Worm (Caenorhabditis elegans) whole organism, L3 larva: ENCODE measurements around the gene H20J04.7.

Experiments used
- ZK546.5 ChIP-seq: sonication (generic microtip); optimal IDR thresholded peaks from 2 replicates; lab custom pipeline; 2017; ENCODE audit warnings: missing biosample characterization, missing genetic modification characterization
- ceh-28 ChIP-seq: fragments of 150-350 bp; optimal IDR thresholded peaks from 2 replicates; lab custom pipeline; 2014; ENCODE audit warnings: missing biosample characterization, missing genetic modification reagents, missing genetic modification characterization
- ceh-82 ChIP-seq: fragments of 150-350 bp; optimal IDR thresholded peaks from 2 replicates; lab custom pipeline; 2014; ENCODE audit warnings: missing biosample characterization, missing genetic modification characterization
- ceh-9 ChIP-seq: sonication (generic microtip); optimal IDR thresholded peaks from 2 replicates; lab custom pipeline; 2018; ENCODE audit warnings: missing biosample characterization, missing genetic modification characterization
- egl-27 ChIP-seq: sonication (generic microtip); optimal IDR thresholded peaks from 4 replicates; lab custom pipeline; 2017; ENCODE audit warnings: missing biosample characterization, missing genetic modification reagents, missing genetic modification characterization
- egl-5 ChIP-seq: fragments of 150-350 bp; optimal IDR thresholded peaks from 2 replicates; lab custom pipeline; 2017; ENCODE audit warnings: missing biosample characterization, missing genetic modification reagents, missing genetic modification characterization, inconsistent platforms
- elt-1 ChIP-seq: fragments of 150-350 bp; optimal IDR thresholded peaks from 2 replicates; lab custom pipeline; 2014; ENCODE audit warnings: missing biosample characterization, missing genetic modification characterization
- fkh-2 ChIP-seq: fragments of 150-350 bp; optimal IDR thresholded peaks from 2 replicates; lab custom pipeline; 2014; ENCODE audit warnings: missing biosample characterization, missing genetic modification reagents, missing genetic modification characterization
- hmg-11 ChIP-seq: sonication (generic microtip); optimal IDR thresholded peaks from 2 replicates; lab custom pipeline; 2016; ENCODE audit warnings: missing genetic modification characterization, missing compliant biosample characterization
- jun-1 ChIP-seq: fragments of 150-350 bp; optimal IDR thresholded peaks from 2 replicates; lab custom pipeline; 2014; ENCODE audit warnings: missing biosample characterization, missing genetic modification reagents, missing genetic modification characterization
- lin-15B ChIP-seq: fragments of 150-350 bp; optimal IDR thresholded peaks from 2 replicates; lab custom pipeline; 2014; ENCODE audit warnings: missing biosample characterization, missing genetic modification characterization
- lin-39 ChIP-seq: fragments of 150-350 bp; optimal IDR thresholded peaks from 2 replicates; lab custom pipeline; 2018; ENCODE audit warnings: missing biosample characterization, missing genetic modification reagents, missing genetic modification characterization
- lsy-12 ChIP-seq: sonication (generic microtip); optimal IDR thresholded peaks from 2 replicates; lab custom pipeline; 2016; ENCODE audit warnings: mild to moderate bottlenecking, missing genetic modification characterization, missing compliant biosample characterization
- nfya-1 ChIP-seq: sonication (generic microtip); optimal IDR thresholded peaks from 2 replicates; lab custom pipeline; 2017; ENCODE audit warnings: missing genetic modification characterization, mild to moderate bottlenecking, missing compliant biosample characterization, antibody characterized with exemption, moderate library complexity; ENCODE audit not compliant: insufficient read depth
- nhr-237 ChIP-seq: fragments of 150-350 bp; optimal IDR thresholded peaks from 2 replicates; lab custom pipeline; 2014; ENCODE audit warnings: missing biosample characterization, missing genetic modification characterization
- nhr-28 ChIP-seq: fragments of 150-350 bp; optimal IDR thresholded peaks from 2 replicates; lab custom pipeline; 2014; ENCODE audit warnings: missing biosample characterization, missing genetic modification characterization
- pqm-1 ChIP-seq: fragments of 150-350 bp; optimal IDR thresholded peaks from 2 replicates; lab custom pipeline; 2017; ENCODE audit warnings: missing biosample characterization, missing genetic modification characterization, inconsistent platforms
- snpc-4 ChIP-seq: fragments of 150-350 bp; optimal IDR thresholded peaks from 2 replicates; lab custom pipeline; 2014; ENCODE audit warnings: missing biosample characterization, missing genetic modification characterization
- unc-39 ChIP-seq: sonication (generic microtip); optimal IDR thresholded peaks from 4 replicates; lab custom pipeline; 2017; ENCODE audit warnings: missing biosample characterization, missing genetic modification characterization
- ztf-11 ChIP-seq: fragments of 150-350 bp; optimal IDR thresholded peaks from 2 replicates; lab custom pipeline; 2014; ENCODE audit warnings: missing biosample characterization, missing genetic modification characterization

Gene H20J04.7

DNA sequence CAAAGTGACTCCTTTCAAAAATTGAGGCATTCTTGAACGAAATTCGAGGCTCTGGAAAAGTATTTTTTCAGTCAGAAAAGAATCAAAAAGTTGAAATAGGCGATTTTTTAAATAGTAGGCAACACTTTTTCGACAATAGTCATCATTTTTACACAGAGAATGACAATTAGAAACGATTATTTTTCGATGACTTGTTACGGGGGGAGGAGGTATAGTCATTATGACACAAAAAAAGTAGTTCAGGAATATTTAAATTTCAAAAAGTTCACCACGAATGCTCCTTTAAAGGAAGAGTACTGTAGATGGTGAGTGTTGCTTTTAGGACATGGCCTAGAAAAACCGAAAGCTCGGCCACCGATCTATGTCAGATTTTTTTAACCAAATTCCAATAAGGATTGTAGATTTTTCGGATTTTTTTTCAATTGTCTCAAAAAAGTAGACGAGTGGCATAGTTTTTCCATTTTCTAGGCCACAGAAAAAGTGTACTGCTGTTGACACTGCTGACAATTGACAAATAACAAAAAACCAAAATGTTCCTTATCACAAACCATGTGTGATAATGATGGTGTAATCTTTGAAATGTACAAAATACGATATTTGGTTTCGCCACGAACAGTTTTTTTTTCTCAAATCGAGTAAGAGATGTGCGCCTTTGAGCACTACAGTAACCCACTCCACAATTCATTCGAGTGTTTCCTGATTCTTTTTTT, 48.0 kb downstream of the H20J04.7 start, which contains the start of gene Y52E8A.3:
Y52E8A.3 (minus strand) TSS at position 51 of the 710 bp plus-strand sequence.
- TF ChIP-seq ceh-28 (tag; lab: Kevin White, UChicago) (no peak), lin-39 (tag; lab: Kevin White, UChicago) (no peak), ceh-82 (tag; lab: Kevin White, UChicago) (no peak), egl-27 (tag; lab: Kevin White, UChicago) (no peak), ceh-9 (tag; lab: Kevin White, UChicago) (no peak), fkh-2 (tag; lab: Kevin White, UChicago) (no peak), lsy-12 (tag; lab: Kevin White, UChicago) (no peak), nhr-28 (tag; lab: Kevin White, UChicago) (no peak), nhr-237 (tag; lab: Kevin White, UChicago) (no peak), jun-1 (tag; lab: Kevin White, UChicago) (no peak), pqm-1 (no peak), elt-1 (tag; lab: Kevin White, UChicago) (no peak), snpc-4 (tag; lab: Kevin White, UChicago) (no peak), unc-39 (tag; lab: Kevin White, UChicago) (no peak), lin-15B (tag; lab: Kevin White, UChicago) (no peak), egl-5 (no peak), ztf-11 (tag; lab: Kevin White, UChicago) (no peak), hmg-11 (no peak), nfya-1 (tag; lab: Kevin White, UChicago) (no peak), ZK546.5 (tag; lab: Kevin White, UChicago) (no peak)
